Fruit fly (Drosophila melanogaster) whole organism: ENCODE data around the gene CG46509.
"Not testable (repeated sequence)": the region's sequence is repeated elsewhere in the genome, so short reads cannot be mapped to it uniquely, and the experiment has no call there.

Experiments used
- CG8478 ChIP-seq: fragments of >200 bp; optimal IDR thresholded peaks from 2 replicates; lab custom pipeline; 2018; ENCODE audit warnings: inconsistent platforms
- Dll ChIP-seq: fragments of >200 bp; optimal IDR thresholded peaks from 2 replicates; lab custom pipeline; 2017
- EcR ChIP-seq, 2 experiments: fragments of >200 bp; optimal IDR thresholded peaks; 2 replicates each; lab custom pipeline; 2017; ENCODE audit warnings: missing biosample characterization in 2 of 2, missing genetic modification characterization in 2 of 2, missing genetic modification reagents in 2 of 2
- pan ChIP-seq: fragments of >200 bp; optimal IDR thresholded peaks from 2 replicates; lab custom pipeline; 2017
- psq ChIP-seq: fragments of >200 bp; optimal IDR thresholded peaks from 2 replicates; lab custom pipeline; 2017
- usp ChIP-seq: fragments of >200 bp; optimal IDR thresholded peaks from 2 replicates; lab custom pipeline; 2017; ENCODE audit warnings: missing biosample characterization, missing genetic modification characterization, mixed read lengths

Gene CG46509

dm6 chrX:22172341-22172740 lies at the start of gene CG46509:
Gene CG46509, plus strand, starts transcription at chrX:22172641.
- TF ChIP-seq EcR (GFP tag; optimal IDR thresholded peaks at IDR 0.05; lab: Kevin White, UChicago); usp; psq (lab: Kevin White, UChicago): not testable (repeated sequence)

dm6 chrX:22142758-22143157 lies 29.7 kb upstream of the CG46509 start, which contains the start of gene CG40813:
Gene CG40813, plus strand, starts transcription at chrX:22143058.
- TF ChIP-seq CG8478 (lab: Kevin White, UChicago); usp; Dll (lab: Kevin White, UChicago): not testable (repeated sequence)

dm6 chrX:22147489-22147888 lies 25.0 kb upstream of the CG46509 start, which contains the start of gene CG46504:
Gene CG46504, plus strand, starts transcription at chrX:22147789.
- not testable (repeated sequence) for TF ChIP-seq psq (lab: Kevin White, UChicago); Dll (lab: Kevin White, UChicago); usp

- TF ChIP-seq pan, Dll, CG8478 (lab: Kevin White, UChicago): not testable (repeated sequence)
These were observed 19.9 kb upstream of the CG46509 start, which contains the start of gene CG46505 for dm6 chrX:22152542-22152941. Gene CG46505, plus strand, starts transcription at chrX:22152842.

- not testable (repeated sequence) for TF ChIP-seq CG8478 (lab: Kevin White, UChicago); psq (lab: Kevin White, UChicago); usp
These were observed 14.9 kb upstream of the CG46509 start, which contains the start of gene CG46506 for dm6 chrX:22157587-22157986. Gene CG46506, plus strand, starts transcription at chrX:22157887.

dm6 chrX:22162623-22163022 lies 9.8 kb upstream of the CG46509 start, which contains the start of gene CG46507:
Gene CG46507, plus strand, starts transcription at chrX:22162923.
- not testable (repeated sequence) for TF ChIP-seq EcR (GFP tag; optimal IDR thresholded peaks at IDR 0.05; lab: Kevin White, UChicago); psq (lab: Kevin White, UChicago); usp

- not testable (repeated sequence) for TF ChIP-seq psq, Dll, CG8478 (lab: Kevin White, UChicago)
These were observed 5.1 kb upstream of the CG46509 start, which contains the start of gene CG46508 for dm6 chrX:22167355-22167754. Gene CG46508, plus strand, starts transcription at chrX:22167655.

- not testable (repeated sequence) for TF ChIP-seq psq (lab: Kevin White, UChicago); usp; Dll (lab: Kevin White, UChicago)
These were observed 4.8 kb downstream of the CG46509 start, which contains the start of gene CG46510 for dm6 chrX:22177205-22177604. Gene CG46510, plus strand, starts transcription at chrX:22177505.

dm6 chrX:22182193-22182592 lies 9.8 kb downstream of the CG46509 start, which contains the start of gene CG46511:
Gene CG46511, plus strand, starts transcription at chrX:22182493.
- TF ChIP-seq Dll (lab: Kevin White, UChicago); EcR (GFP tag; optimal IDR thresholded peaks at IDR 0.05; lab: Kevin White, UChicago); pan (lab: Kevin White, UChicago): not testable (repeated sequence)

dm6 chrX:22187070-22187469 lies 14.6 kb downstream of the CG46509 start, which contains the start of gene CG46512:
Gene CG46512, plus strand, starts transcription at chrX:22187370.
- TF ChIP-seq psq (lab: Kevin White, UChicago); usp; CG8478 (lab: Kevin White, UChicago): not testable (repeated sequence)

- not testable (repeated sequence) for TF ChIP-seq Dll (lab: Kevin White, UChicago); usp; psq (lab: Kevin White, UChicago)
These were observed 19.5 kb downstream of the CG46509 start, which contains the start of gene CG46513 for dm6 chrX:22191973-22192372. Gene CG46513, plus strand, starts transcription at chrX:22192273.

dm6 chrX:22196874-22197273 lies 24.4 kb downstream of the CG46509 start, which contains the start of gene CG46514:
Gene CG46514, plus strand, starts transcription at chrX:22197174.
- not testable (repeated sequence) for TF ChIP-seq usp; CG8478 (lab: Kevin White, UChicago); EcR (GFP tag; optimal IDR thresholded peaks at IDR 0.05; lab: Kevin White, UChicago)

dm6 chrX:22201883-22202282 lies 29.4 kb downstream of the CG46509 start, which contains the start of gene CG46515:
Gene CG46515, plus strand, starts transcription at chrX:22202183.
- not testable (repeated sequence) for TF ChIP-seq EcR (GFP tag; optimal IDR thresholded peaks at IDR 0.05; lab: Kevin White, UChicago); usp; CG8478 (lab: Kevin White, UChicago)
